Worm (Caenorhabditis elegans): ENCODE measurements around the gene Y38E10A.1.

Y38E10A.1 gene

DNA sequence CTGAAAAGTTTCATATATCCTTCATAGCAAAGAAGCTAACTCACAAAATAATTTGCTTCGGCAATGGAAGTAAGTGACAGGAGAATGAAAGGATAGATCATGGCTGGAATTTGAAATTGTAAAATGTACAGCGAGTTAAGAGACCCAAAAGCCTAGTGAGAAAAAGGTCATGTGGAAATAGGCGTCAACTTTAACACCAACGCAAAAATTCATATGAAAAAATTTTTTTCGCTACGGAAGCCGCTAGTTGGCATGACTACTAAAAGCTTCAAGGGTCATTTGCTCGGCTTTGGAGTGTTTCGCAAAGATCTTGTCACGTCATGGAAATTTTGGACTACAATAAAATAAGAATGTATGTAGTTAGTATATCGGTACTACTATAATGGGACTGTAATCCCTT, at the start of gene Y38E10A.1:
Y38E10A.1 (minus strand) TSS at position 101 of the 400 bp plus-strand sequence.
- TF ChIP-seq skn-1 (tag; optimal IDR thresholded peaks at IDR 0.05): no peak
- TF ChIP-seq nhr-129 (tag; optimal IDR thresholded peaks at IDR 0.05): no peak
- no peak for TF ChIP-seq mbf-1 (tag; optimal IDR thresholded peaks at IDR 0.05)
- no peak for TF ChIP-seq zag-1 (tag; optimal IDR thresholded peaks at IDR 0.05)
- TF ChIP-seq F13H6.1 (tag; optimal IDR thresholded peaks at IDR 0.05): no peak
- TF ChIP-seq lin-39 (tag; optimal IDR thresholded peaks at IDR 0.05): no peak
- no peak for TF ChIP-seq ztf-11 (tag; optimal IDR thresholded peaks at IDR 0.05)
- TF ChIP-seq unc-55 (GFP tag; optimal IDR thresholded peaks at IDR 0.05): no peak

DNA sequence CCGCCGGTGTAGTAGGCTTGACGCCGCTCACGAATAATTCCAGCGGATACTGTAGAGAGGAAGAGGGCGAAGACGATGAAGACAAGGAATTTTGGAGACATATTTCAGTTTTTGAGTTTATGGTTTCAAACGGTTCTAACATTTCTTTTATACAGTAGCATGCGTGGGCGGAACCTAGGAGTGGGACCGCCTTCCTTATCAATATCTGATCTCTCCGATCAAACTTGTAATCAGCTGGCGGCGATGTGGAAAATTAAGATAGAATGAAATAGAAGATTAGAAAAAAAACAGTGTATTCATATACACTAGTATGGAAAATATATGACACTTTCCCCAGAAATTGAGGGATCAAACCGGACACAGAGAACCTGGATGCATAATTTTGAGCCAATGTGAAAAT, 48.9 kb upstream of the Y38E10A.1 start, which contains the start of gene nspe-2:
nspe-2 (minus strand) TSS at position 101 of the 400 bp plus-strand sequence.
- no peak for TF ChIP-seq nhr-6 (tag; optimal IDR thresholded peaks at IDR 0.05)

DNA sequence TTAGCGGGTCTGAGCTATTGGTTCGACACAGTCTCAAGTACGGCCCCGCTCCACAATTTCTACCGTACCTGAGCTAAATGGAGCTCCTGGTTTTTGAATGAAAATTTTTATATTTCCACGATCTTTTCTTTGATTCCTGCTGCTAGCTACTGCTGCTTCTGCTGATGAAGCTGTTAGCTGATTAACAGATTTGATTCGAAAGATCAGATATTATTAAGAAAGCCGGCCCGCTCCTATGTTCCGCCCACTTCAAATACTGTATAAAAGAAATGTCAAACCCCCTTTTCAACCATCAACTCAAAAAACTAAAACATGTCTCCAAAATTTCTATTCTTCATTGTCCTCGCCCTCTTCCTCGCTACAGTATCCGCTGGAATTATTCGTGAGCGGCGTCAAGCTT, 47.2 kb upstream of the Y38E10A.1 start, which contains the start of gene nspe-3:
nspe-3 (plus strand) TSS at position 301 of the 400 bp plus-strand sequence.
- TF ChIP-seq nhr-21 (tag; optimal IDR thresholded peaks at IDR 0.05) (no peak), mdl-1 (tag; optimal IDR thresholded peaks at IDR 0.05) (no peak), elt-3 (tag; optimal IDR thresholded peaks at IDR 0.05) (no peak), nhr-11 (tag; optimal IDR thresholded peaks at IDR 0.05) (no peak), ztf-11 (tag; optimal IDR thresholded peaks at IDR 0.05) (no peak)

DNA sequence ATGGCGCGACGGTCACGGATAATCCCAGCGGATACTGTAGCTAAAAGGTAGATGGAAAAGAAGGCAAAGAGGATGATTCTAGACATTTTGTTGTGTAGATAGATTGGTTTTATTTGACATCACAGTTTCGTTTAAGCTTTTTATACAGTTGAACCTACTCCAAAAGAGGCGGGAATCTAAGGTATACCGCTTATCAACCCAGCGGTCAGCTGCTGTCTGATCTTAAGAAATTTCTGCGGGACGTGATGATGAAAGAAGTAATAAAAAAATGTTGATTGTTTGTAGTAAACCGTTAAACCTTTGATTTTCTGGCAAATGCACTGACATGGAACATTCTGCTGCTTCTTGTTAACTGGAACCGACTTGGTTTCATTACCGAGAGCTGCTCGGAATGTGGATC, 45.7 kb upstream of the Y38E10A.1 start, which contains the start of gene nspe-6:
nspe-6 (minus strand) TSS at position 101 of the 400 bp plus-strand sequence.
- TF ChIP-seq elt-1 (tag; optimal IDR thresholded peaks at IDR 0.05) (no peak), lin-39 (tag; optimal IDR thresholded peaks at IDR 0.05) (no peak), sma-9 (GFP tag; optimal IDR thresholded peaks at IDR 0.05) (no peak), sma-9 (tag; optimal IDR thresholded peaks at IDR 0.05) (no peak), ZK546.5 (tag; optimal IDR thresholded peaks at IDR 0.05) (no peak), unc-55 (GFP tag; optimal IDR thresholded peaks at IDR 0.05) (no peak), gmeb-1 (tag; optimal IDR thresholded peaks at IDR 0.05) (no peak), snpc-4 (tag; optimal IDR thresholded peaks at IDR 0.05) (no peak), nhr-11 (tag; optimal IDR thresholded peaks at IDR 0.05) (no peak), nhr-237 (tag; optimal IDR thresholded peaks at IDR 0.05) (no peak), ceh-16 (tag; optimal IDR thresholded peaks at IDR 0.05) (no peak), nhr-21 (tag; optimal IDR thresholded peaks at IDR 0.05) (no peak), C34F6.9 (tag; optimal IDR thresholded peaks at IDR 0.05) (no peak), mbf-1 (tag; optimal IDR thresholded peaks at IDR 0.05) (no peak), nhr-129 (tag; optimal IDR thresholded peaks at IDR 0.05) (no peak), ztf-11 (tag; optimal IDR thresholded peaks at IDR 0.05) (no peak)

DNA sequence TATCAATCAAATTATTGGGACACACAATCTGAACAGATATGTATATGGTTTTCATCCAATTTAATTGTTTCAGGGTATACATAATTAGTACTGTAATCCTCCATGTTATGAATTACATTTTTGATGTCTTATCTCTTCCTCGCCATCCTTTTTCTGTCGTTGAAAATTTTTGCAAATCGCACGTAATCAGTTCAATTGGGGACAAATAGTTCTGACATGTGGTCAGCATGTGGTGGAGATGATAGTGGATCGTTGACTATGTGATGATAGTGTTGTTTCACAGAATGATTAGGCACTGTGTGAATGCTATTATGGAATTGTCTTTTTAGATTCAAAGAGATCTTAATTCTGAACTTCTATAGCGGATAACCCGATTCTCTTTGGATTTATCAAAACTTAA, 45.0 kb upstream of the Y38E10A.1 start:
- no peak for TF ChIP-seq ama-1 (optimal IDR thresholded peaks at IDR 0.05)
- peak; percentile 94 for TF ChIP-seq sma-9 (GFP tag; optimal IDR thresholded peaks at IDR 0.05)
- no peak for TF ChIP-seq sma-9 (tag; optimal IDR thresholded peaks at IDR 0.05)
- no peak for TF ChIP-seq lin-39 (tag; optimal IDR thresholded peaks at IDR 0.05)
- TF ChIP-seq sma-3 (GFP tag; optimal IDR thresholded peaks at IDR 0.05): peak; percentile 42

DNA sequence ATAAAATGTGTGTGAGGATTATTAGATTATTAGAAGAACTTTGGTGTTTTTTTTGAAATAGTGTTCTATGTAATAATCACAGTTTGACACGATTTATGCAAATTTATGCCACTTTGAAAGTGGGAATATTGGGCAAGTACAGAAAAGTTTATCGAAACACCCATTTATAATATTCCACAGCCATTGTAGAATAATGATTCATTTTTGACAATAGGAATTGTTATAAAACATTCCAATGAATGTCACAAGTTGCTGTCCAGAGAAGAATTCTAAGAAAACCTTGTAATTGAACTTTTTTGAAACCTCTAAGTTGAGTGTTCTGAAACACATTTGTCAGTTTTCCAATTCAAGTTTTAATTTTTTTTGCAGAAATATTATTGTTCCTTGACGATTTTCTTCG, 41.8 kb upstream of the Y38E10A.1 start, which contains the start of gene nspe-4:
nspe-4 (plus strand) TSS at position 301 of the 400 bp plus-strand sequence.
- no peak for TF ChIP-seq ama-1 (optimal IDR thresholded peaks at IDR 0.05)
- no peak for TF ChIP-seq ceh-16 (tag; optimal IDR thresholded peaks at IDR 0.05)
- TF ChIP-seq ztf-11 (tag; optimal IDR thresholded peaks at IDR 0.05): no peak
- TF ChIP-seq nhr-11 (tag; optimal IDR thresholded peaks at IDR 0.05): no peak
- TF ChIP-seq nhr-77 (tag; optimal IDR thresholded peaks at IDR 0.05): no peak
- no peak for TF ChIP-seq alr-1 (tag; optimal IDR thresholded peaks at IDR 0.05)
- no peak for TF ChIP-seq nhr-129 (tag; optimal IDR thresholded peaks at IDR 0.05)
- no peak for TF ChIP-seq Y55F3AM.14 (GFP tag; optimal IDR thresholded peaks at IDR 0.05)
- TF ChIP-seq sma-3 (GFP tag; optimal IDR thresholded peaks at IDR 0.05): no peak
- no peak for TF ChIP-seq nhr-12 (tag; optimal IDR thresholded peaks at IDR 0.05)
- TF ChIP-seq snpc-4 (tag; optimal IDR thresholded peaks at IDR 0.05): no peak
- TF ChIP-seq lin-13 (GFP tag; optimal IDR thresholded peaks at IDR 0.05): no peak
- no peak for TF ChIP-seq elt-3 (tag; optimal IDR thresholded peaks at IDR 0.05)
- no peak for TF ChIP-seq nhr-21 (tag; optimal IDR thresholded peaks at IDR 0.05)
- no peak for TF ChIP-seq ceh-82 (tag; optimal IDR thresholded peaks at IDR 0.05)
- TF ChIP-seq R02D3.7 (tag; optimal IDR thresholded peaks at IDR 0.05): no peak
- TF ChIP-seq unc-62 (GFP tag; optimal IDR thresholded peaks at IDR 0.05): no peak
- no peak for TF ChIP-seq nhr-6 (tag; optimal IDR thresholded peaks at IDR 0.05)

All from whole organism, L2 larva.